Worm (Caenorhabditis elegans) whole organism, L4/young adult: ENCODE results near the gene mrp-6.
A peak's percentile ranks its signal among the peaks of the same experiment; 100 is the strongest.
"Not testable (repeated sequence)": the region's sequence is repeated elsewhere in the genome, so short reads cannot be mapped to it uniquely, and the experiment has no call there.

Experiments
- W03F9.2 ChIP-seq: fragments of 150-350 bp; optimal IDR thresholded peaks from 2 replicates; lab custom pipeline; 2014; ENCODE audit warnings: missing biosample characterization, missing genetic modification characterization
- dao-5 ChIP-seq: sonication (generic microtip); optimal IDR thresholded peaks from 2 replicates; lab custom pipeline; 2016; ENCODE audit warnings: missing genotype, missing genetic modification characterization, moderate library complexity, missing compliant biosample characterization
- him-1 ChIP-seq: sonication (generic microtip); optimal IDR thresholded peaks from 2 replicates; lab custom pipeline; 2016; ENCODE audit warnings: missing genotype, missing genetic modification reagents, missing genetic modification characterization, missing compliant biosample characterization

The mrp-6 gene

DNA sequence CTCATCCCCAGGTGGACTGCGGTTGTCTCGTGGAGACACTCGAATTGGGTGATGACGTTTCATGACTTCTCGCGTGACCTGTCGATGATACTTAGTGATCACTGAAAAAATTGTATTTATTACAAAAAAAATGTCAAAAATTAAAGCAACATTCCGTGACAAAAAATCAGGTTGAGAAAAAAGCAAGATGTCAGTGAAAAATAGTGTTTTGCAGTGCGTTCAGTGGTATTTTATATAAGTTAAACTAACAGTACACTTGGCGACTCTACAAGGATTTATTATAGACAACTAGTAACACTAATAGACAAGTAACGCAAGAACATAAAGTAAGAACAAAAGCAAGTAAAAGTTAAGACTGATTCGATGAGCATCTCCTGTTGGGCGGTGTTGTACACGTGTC lies 13.3 kb upstream of the mrp-6 start, which contains the start of gene F20B6.5:
TSS of gene F20B6.5 (minus strand) at position 101 of the 400 bp plus-strand sequence.
- TF ChIP-seq dao-5; W03F9.2 (tag; lab: Kevin White, UChicago); him-1: not testable (repeated sequence)

DNA sequence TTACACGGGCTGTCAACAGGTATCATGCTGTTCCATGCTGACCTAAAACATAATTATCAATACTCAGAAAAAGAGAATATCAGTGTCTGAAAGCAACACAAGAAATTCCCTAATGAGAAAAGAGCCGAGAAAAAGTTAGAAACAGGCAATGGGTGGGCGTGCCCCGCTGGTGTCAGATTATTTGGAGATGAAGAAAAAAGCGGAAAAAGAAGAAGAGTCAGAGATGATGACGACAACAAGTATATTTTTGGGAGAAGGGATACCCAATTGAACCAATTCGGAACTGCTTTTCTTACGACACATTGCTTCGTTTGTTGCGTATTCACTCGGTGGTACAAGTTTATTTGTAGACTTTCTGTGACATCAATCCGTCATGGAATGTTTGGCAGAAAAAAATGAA lies 9.9 kb upstream of the mrp-6 start, which contains the start of gene F20B6.4:
TSS of gene F20B6.4 (minus strand) at position 101 of the 400 bp plus-strand sequence.
- TF ChIP-seq him-1 = no peak
- no peak for TF ChIP-seq W03F9.2 (tag; lab: Kevin White, UChicago)
- TF ChIP-seq dao-5 = no peak

DNA sequence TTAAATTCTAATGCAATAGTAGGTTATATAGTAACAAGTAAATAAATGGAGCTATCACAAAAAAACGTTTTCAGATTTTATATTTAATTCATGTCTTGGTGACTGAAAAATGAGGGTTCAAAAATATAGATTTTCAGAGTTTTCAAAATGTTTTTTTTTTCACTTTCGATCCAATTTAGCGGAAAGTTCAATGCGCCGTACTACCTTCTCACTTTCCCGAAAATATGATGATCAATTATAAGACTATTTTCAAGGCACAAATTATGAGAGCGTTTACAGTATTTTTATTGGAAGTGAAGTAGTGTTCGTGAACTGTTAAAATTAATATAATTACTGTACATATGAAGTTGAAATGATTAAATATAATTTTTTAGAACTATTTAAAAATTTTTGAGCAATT lies 6.5 kb upstream of the mrp-6 start:
- TF ChIP-seq him-1 = no peak
- no peak for TF ChIP-seq dao-5
- no peak for TF ChIP-seq W03F9.2 (tag; lab: Kevin White, UChicago)

- TF ChIP-seq him-1 (no peak), W03F9.2 (tag; lab: Kevin White, UChicago) (no peak), dao-5 (no peak)
Observed at ce11 chrX:4192235-4192634, 5.7 kb upstream of the mrp-6 start.

ce11 chrX:4190537-4191144 lies 4.1 kb upstream of the mrp-6 start, which contains the start of gene vha-12:
Gene vha-12 (plus strand): TSS chrX:4191094.
- peak; percentile 18 for TF ChIP-seq him-1
- no peak for TF ChIP-seq dao-5
- TF ChIP-seq W03F9.2 (tag; lab: Kevin White, UChicago) = peak; percentile 79

- no peak for TF ChIP-seq dao-5
- no peak for TF ChIP-seq him-1
- TF ChIP-seq W03F9.2 (tag; lab: Kevin White, UChicago) = no peak
Observed at ce11 chrX:4177394-4177793, 9.2 kb downstream of the mrp-6 start, which contains the start of gene ZK470.6. Gene ZK470.6 (minus strand): TSS chrX:4177494.

DNA sequence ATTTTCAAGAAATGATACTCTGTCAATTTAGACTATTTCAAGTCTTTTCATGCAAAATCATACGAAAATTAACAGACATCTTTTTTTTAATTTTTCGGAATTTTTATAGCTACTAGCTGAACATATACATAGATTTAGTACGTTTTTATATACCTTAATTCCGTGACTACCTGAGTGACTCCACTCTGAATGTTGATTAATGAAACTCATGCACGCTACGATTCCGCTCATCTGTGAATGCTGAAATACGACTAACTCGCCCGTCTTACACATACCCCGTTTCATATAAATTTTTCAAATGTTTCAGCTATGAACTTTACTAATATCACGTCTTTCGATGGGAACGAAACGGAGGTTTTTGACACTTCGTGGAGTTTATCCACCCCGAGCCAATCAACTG lies 19.4 kb downstream of the mrp-6 start, which contains the start of gene ZK470.14:
TSS of gene ZK470.14 (plus strand) at position 301 of the 400 bp plus-strand sequence.
- TF ChIP-seq dao-5 = no peak
- no peak for TF ChIP-seq W03F9.2 (tag; lab: Kevin White, UChicago)
- no peak for TF ChIP-seq him-1

ce11 chrX:4163391-4163790 lies 23.2 kb downstream of the mrp-6 start, which contains the start of gene ZK470.1:
Gene ZK470.1 (plus strand): TSS chrX:4163691.
- no peak for TF ChIP-seq him-1
- no peak for TF ChIP-seq W03F9.2 (tag; lab: Kevin White, UChicago)
- TF ChIP-seq dao-5 = no peak

ce11 chrX:4161938-4162337 lies 24.6 kb downstream of the mrp-6 start:
- no peak for TF ChIP-seq him-1

ce11 chrX:4159929-4160328 lies 26.6 kb downstream of the mrp-6 start:
- TF ChIP-seq him-1 (no peak), dao-5 (no peak), W03F9.2 (tag; lab: Kevin White, UChicago) (no peak)

ce11 chrX:4159185-4159871 lies 27.2 kb downstream of the mrp-6 start:
- TF ChIP-seq dao-5 (no peak), him-1 (no peak), W03F9.2 (tag; lab: Kevin White, UChicago) (no peak)

ce11 chrX:4157896-4158295 lies 28.7 kb downstream of the mrp-6 start:
- no peak for TF ChIP-seq W03F9.2 (tag; lab: Kevin White, UChicago)
- no peak for TF ChIP-seq him-1
- TF ChIP-seq dao-5 = no peak

DNA sequence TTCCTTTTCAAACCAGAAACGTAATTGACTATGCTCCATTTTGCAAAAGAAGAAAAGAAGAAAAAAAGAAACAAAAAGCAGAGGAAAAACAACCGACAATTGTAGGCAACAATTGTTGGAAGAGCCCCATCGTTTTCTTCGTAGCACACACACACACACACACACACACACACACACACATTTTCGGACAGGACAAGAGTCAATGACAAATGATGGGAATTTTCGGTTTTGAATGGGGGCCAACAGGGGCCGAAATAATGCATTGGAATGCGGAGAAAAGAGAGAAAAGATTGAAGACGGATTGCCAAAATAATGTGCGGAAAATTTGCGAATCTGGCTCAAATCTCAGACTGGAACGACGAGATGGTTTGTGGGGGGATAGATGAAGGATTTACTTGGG lies 31.8 kb downstream of the mrp-6 start:
- TF ChIP-seq dao-5 (no peak), him-1 (no peak), W03F9.2 (tag; lab: Kevin White, UChicago) (no peak)

DNA sequence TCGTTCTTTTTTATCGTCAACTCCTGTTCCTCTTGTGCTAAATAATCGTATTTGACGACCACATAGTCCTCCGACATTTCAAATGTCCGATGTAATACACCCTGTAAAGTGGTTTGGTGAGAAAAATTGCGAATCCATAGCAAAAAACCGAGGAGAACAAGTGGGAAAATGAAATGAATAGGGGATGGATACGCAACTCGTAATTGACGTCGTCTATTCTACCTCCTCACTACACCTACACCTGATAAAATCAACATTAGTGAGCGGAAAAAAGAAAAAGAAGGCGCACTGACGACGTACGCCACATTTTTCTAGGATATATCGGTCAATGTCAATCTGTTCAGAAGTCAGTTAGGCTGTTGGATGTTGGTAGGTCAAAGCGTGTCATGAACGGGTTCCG lies 33.2 kb downstream of the mrp-6 start, which contains the start of gene nck-1:
TSS of gene nck-1 (minus strand) at position 101 of the 400 bp plus-strand sequence.
- TF ChIP-seq dao-5 (no peak), W03F9.2 (tag; lab: Kevin White, UChicago) (no peak), him-1 (no peak)

DNA sequence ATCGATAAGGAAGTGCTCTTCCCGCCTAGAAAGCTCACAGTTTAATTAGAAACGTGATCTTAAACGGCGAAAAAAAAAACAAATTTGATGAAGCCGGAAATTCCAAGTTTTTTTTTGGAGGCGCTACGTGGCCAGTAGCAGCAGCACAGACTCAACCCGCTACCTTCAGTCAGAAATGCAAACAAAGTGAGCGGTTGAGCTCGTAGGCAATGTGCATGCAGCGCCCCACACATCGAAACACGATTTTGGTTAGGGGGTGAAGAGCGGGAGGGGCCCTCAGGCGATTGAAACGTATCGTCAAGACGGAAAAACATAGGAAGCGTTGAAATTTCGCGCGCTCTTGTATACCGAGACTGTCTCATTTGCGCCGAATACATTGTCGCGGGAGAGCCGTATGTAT lies 35.4 kb downstream of the mrp-6 start:
- TF ChIP-seq W03F9.2 (tag; lab: Kevin White, UChicago) (no peak), dao-5 (no peak), him-1 (peak; percentile 35)
